Fruit fly (Drosophila melanogaster) whole organism, prepupa: ENCODE measurements around the gene CG1233.

Experiments used
- CG15336 ChIP-seq: fragments of 200-800 bp; sonication (Bioruptor generic); IDR thresholded peaks from 2 replicates; pipeline ENCODE4 v1.3.6; 2022; ENCODE audit warnings: missing biosample characterization, missing genetic modification characterization
- CG3032 ChIP-seq: fragments of 200-800 bp; optimal IDR thresholded peaks from 2 replicates; lab custom pipeline; 2019; ENCODE audit warnings: missing biosample characterization, mild to moderate bottlenecking, missing genetic modification characterization, moderate library complexity
- CG31627 ChIP-seq: fragments of 200-800 bp; sonication (Bioruptor generic); optimal IDR thresholded peaks from 3 replicates; lab custom pipeline; 2016; ENCODE audit warnings: missing biosample characterization, missing genetic modification characterization
- eg ChIP-seq: fragments of 200-800 bp; sonication (Bioruptor generic); IDR thresholded peaks from 3 replicates; pipeline ENCODE4 v1.3.6; 2022; ENCODE audit warnings: missing biosample characterization, missing genetic modification characterization
- topi ChIP-seq: fragments of 200-800 bp; sonication (Bioruptor generic); optimal IDR thresholded peaks from 3 replicates; lab custom pipeline; 2016; ENCODE audit warnings: missing biosample characterization, missing genetic modification characterization

dm6 chr3L:378072-378423 is 16.8 kb downstream of the CG1233 start:
- no peak for TF ChIP-seq CG15336 (GFP tag; lab: Robert Waterston, UW)
- no peak for TF ChIP-seq eg (GFP tag; lab: Robert Waterston, UW)
- no peak for TF ChIP-seq CG3032 (tag; lab: Kevin White, UChicago)
- no peak for TF ChIP-seq CG31627 (GFP tag; lab: Kevin White, UChicago)
- TF ChIP-seq topi (GFP tag; lab: Kevin White, UChicago): no peak
